Fruit fly (Drosophila melanogaster) whole organism, embryonic: ENCODE data around the gene CG14270.

Experiments
- ATbp ChIP-seq: fragments of 200-800 bp; sonication (Bioruptor generic); optimal IDR thresholded peaks from 2 replicates; lab custom pipeline; 2017; ENCODE audit warnings: missing biosample characterization, mild to moderate bottlenecking, missing genetic modification characterization, missing genetic modification reagents
- Atf6 ChIP-seq: fragments of 200-800 bp; sonication (Bioruptor generic); IDR thresholded peaks from 2 replicates; pipeline ENCODE4 v1.3.6; 2022; ENCODE audit warnings: missing biosample characterization, missing genetic modification characterization
- BtbVII ChIP-seq: fragments of 200-800 bp; sonication (Bioruptor generic); optimal IDR thresholded peaks from 3 replicates; lab custom pipeline; 2017; ENCODE audit warnings: missing biosample characterization, mild to moderate bottlenecking, missing genetic modification characterization
- CG10366 ChIP-seq: fragments of 200-800 bp; sonication (Bioruptor generic); IDR thresholded peaks from 2 replicates; pipeline ENCODE4 v1.3.6; 2022; ENCODE audit warnings: missing biosample characterization, missing genetic modification characterization
- CG10543 ChIP-seq: fragments of 200-800 bp; sonication (Bioruptor generic); optimal IDR thresholded peaks from 3 replicates; lab custom pipeline; 2017; ENCODE audit warnings: missing biosample characterization, mild to moderate bottlenecking, missing genetic modification characterization, moderate library complexity
- CG10654 ChIP-seq: fragments of 200-800 bp; sonication (Bioruptor generic); optimal IDR thresholded peaks from 2 replicates; lab custom pipeline; 2016; ENCODE audit warnings: missing biosample characterization, missing genetic modification characterization
- CG11093 ChIP-seq: fragments of 200-800 bp; sonication (Bioruptor generic); IDR thresholded peaks from 3 replicates; pipeline ENCODE4 v1.3.6; 2022; ENCODE audit warnings: missing biosample characterization, missing genetic modification characterization
- CG11398 ChIP-seq: fragments of 200-800 bp; sonication (Bioruptor generic); optimal IDR thresholded peaks from 2 replicates; lab custom pipeline; 2016; ENCODE audit warnings: missing biosample characterization, missing genetic modification characterization
- CG12942 ChIP-seq: fragments of 200-800 bp; sonication (Bioruptor generic); optimal IDR thresholded peaks from 3 replicates; lab custom pipeline; 2016; ENCODE audit warnings: missing biosample characterization, missing genetic modification characterization
- CG1529 ChIP-seq: fragments of 200-800 bp; sonication (Bioruptor generic); optimal IDR thresholded peaks from 3 replicates; lab custom pipeline; 2018; ENCODE audit warnings: missing biosample characterization, missing genetic modification characterization
- CG1603 ChIP-seq: fragments of 200-800 bp; sonication (Bioruptor generic); optimal IDR thresholded peaks from 2 replicates; lab custom pipeline; 2019; ENCODE audit warnings: missing biosample characterization, mild to moderate bottlenecking, missing genetic modification characterization, moderate library complexity
- CG16863 ChIP-seq: fragments of 200-800 bp; sonication (Bioruptor generic); optimal IDR thresholded peaks from 3 replicates; lab custom pipeline; 2016; ENCODE audit warnings: missing biosample characterization, missing genetic modification characterization
- CG17186 ChIP-seq: fragments of 200-800 bp; sonication (Bioruptor generic); optimal IDR thresholded peaks from 3 replicates; lab custom pipeline; 2017; ENCODE audit warnings: missing biosample characterization, missing genetic modification reagents, missing genetic modification characterization
- CG17385 ChIP-seq: fragments of 200-800 bp; sonication (Bioruptor generic); optimal IDR thresholded peaks from 3 replicates; lab custom pipeline; 2018; ENCODE audit warnings: missing biosample characterization, mild to moderate bottlenecking, missing genetic modification characterization
- CG2120 ChIP-seq: fragments of 200-800 bp; sonication (Bioruptor generic); optimal IDR thresholded peaks from 3 replicates; lab custom pipeline; 2016; ENCODE audit warnings: missing biosample characterization, missing genetic modification characterization
- CG2678 ChIP-seq: fragments of 200-800 bp; sonication (Bioruptor generic); optimal IDR thresholded peaks from 3 replicates; lab custom pipeline; 2019; ENCODE audit warnings: missing biosample characterization, mild to moderate bottlenecking, missing genetic modification characterization, moderate library complexity
- CG2875 ChIP-seq: fragments of 200-800 bp; sonication (Bioruptor generic); optimal IDR thresholded peaks from 2 replicates; lab custom pipeline; 2017; ENCODE audit warnings: missing biosample characterization, mild to moderate bottlenecking, missing genetic modification characterization, missing genetic modification reagents
- CG31388 ChIP-seq: fragments of 200-800 bp; sonication (Bioruptor generic); optimal IDR thresholded peaks from 2 replicates; lab custom pipeline; 2016; ENCODE audit warnings: missing biosample characterization, missing genetic modification characterization
- CG31441 ChIP-seq: fragments of 200-800 bp; sonication (Bioruptor generic); IDR thresholded peaks from 2 replicates; pipeline ENCODE4 v1.3.6; 2022; ENCODE audit warnings: missing biosample characterization, missing genetic modification characterization
- CG3995 ChIP-seq: fragments of 200-800 bp; sonication (Bioruptor generic); optimal IDR thresholded peaks from 3 replicates; lab custom pipeline; 2016; ENCODE audit warnings: missing biosample characterization, missing genetic modification characterization
- CG4820 ChIP-seq: fragments of 200-800 bp; sonication (Bioruptor generic); optimal IDR thresholded peaks from 3 replicates; lab custom pipeline; 2016; ENCODE audit warnings: missing biosample characterization, missing genetic modification characterization
- CG5180 ChIP-seq: fragments of 200-800 bp; sonication (Bioruptor generic); optimal IDR thresholded peaks from 3 replicates; lab custom pipeline; 2017; ENCODE audit warnings: missing biosample characterization, missing genetic modification characterization, mild to moderate bottlenecking, moderate library complexity, missing genetic modification reagents
- CG7357 ChIP-seq: fragments of 200-800 bp; sonication (Bioruptor generic); IDR thresholded peaks from 3 replicates; pipeline ENCODE4 v1.3.6; 2022; ENCODE audit warnings: missing biosample characterization, missing genetic modification characterization
- CG9876 ChIP-seq: fragments of 200-800 bp; sonication (Bioruptor generic); optimal IDR thresholded peaks from 2 replicates; lab custom pipeline; 2016; ENCODE audit warnings: missing biosample characterization, missing genetic modification characterization
- Dek ChIP-seq: fragments of 200-800 bp; sonication (Bioruptor generic); optimal IDR thresholded peaks from 3 replicates; lab custom pipeline; 2019; ENCODE audit warnings: missing biosample characterization, mild to moderate bottlenecking, missing genetic modification characterization, moderate library complexity
- Dref ChIP-seq: fragments of 200-800 bp; sonication (Bioruptor generic); IDR thresholded peaks from 2 replicates; pipeline ENCODE4 v1.3.6; 2022; ENCODE audit warnings: missing biosample characterization, missing genetic modification characterization
- Drgx ChIP-seq: fragments of 200-800 bp; sonication (Bioruptor generic); IDR thresholded peaks from 2 replicates; pipeline ENCODE4 v1.3.6; 2022; ENCODE audit warnings: missing biosample characterization, missing genetic modification characterization
- Hr51 ChIP-seq, 2 experiments: fragments of 200-800 bp; sonication (Bioruptor generic); optimal IDR thresholded peaks; 2 replicates in 1 of 2; 3 replicates in 1 of 2; lab custom pipeline; 2016 to 2018; ENCODE audit warnings: missing biosample characterization in 2 of 2, missing genetic modification characterization in 2 of 2, mild to moderate bottlenecking in 1 of 2, moderate library complexity in 1 of 2
- Mes4 ChIP-seq: fragments of 200-800 bp; sonication (Bioruptor generic); optimal IDR thresholded peaks from 2 replicates; lab custom pipeline; 2016; ENCODE audit warnings: missing biosample characterization, missing genetic modification characterization
- Mrtf ChIP-seq: fragments of 200-800 bp; sonication (Bioruptor generic); IDR thresholded peaks from 3 replicates; pipeline ENCODE4 v1.3.6; 2022; ENCODE audit warnings: missing biosample characterization, missing genetic modification characterization
- NfI ChIP-seq: fragments of 200-800 bp; sonication (Bioruptor generic); optimal IDR thresholded peaks from 3 replicates; lab custom pipeline; 2018; ENCODE audit warnings: missing biosample characterization, mild to moderate bottlenecking, missing genetic modification characterization, moderate library complexity
- Oaz ChIP-seq: fragments of 200-800 bp; sonication (Bioruptor generic); IDR thresholded peaks from 2 replicates; pipeline ENCODE4 v1.3.6; 2022; ENCODE audit warnings: missing biosample characterization, missing genetic modification characterization
- Oli ChIP-seq: fragments of 200-800 bp; sonication (Bioruptor generic); optimal IDR thresholded peaks from 2 replicates; lab custom pipeline; 2018; ENCODE audit warnings: missing biosample characterization, mild to moderate bottlenecking, missing genetic modification characterization, moderate library complexity
- Six4 ChIP-seq: fragments of 200-800 bp; sonication (Bioruptor generic); optimal IDR thresholded peaks from 2 replicates; lab custom pipeline; 2016; ENCODE audit warnings: missing biosample characterization, missing genetic modification characterization
- Usf ChIP-seq: fragments of 200-800 bp; sonication (Bioruptor generic); optimal IDR thresholded peaks from 2 replicates; lab custom pipeline; 2017; ENCODE audit warnings: missing genotype, missing biosample characterization, missing genetic modification characterization
- corto ChIP-seq: fragments of 200-800 bp; sonication (Bioruptor generic); optimal IDR thresholded peaks from 2 replicates; lab custom pipeline; 2016; ENCODE audit warnings: missing biosample characterization, mild to moderate bottlenecking, missing genetic modification characterization, moderate library complexity
- cwo ChIP-seq: fragments of 200-800 bp; sonication (Bioruptor generic); optimal IDR thresholded peaks from 3 replicates; lab custom pipeline; 2017; ENCODE audit warnings: missing biosample characterization, missing genetic modification characterization, mild to moderate bottlenecking, moderate library complexity, missing genetic modification reagents
- ems ChIP-seq: fragments of 200-800 bp; sonication (Bioruptor generic); optimal IDR thresholded peaks from 3 replicates; lab custom pipeline; 2016; ENCODE audit warnings: missing biosample characterization, missing genetic modification characterization
- exex ChIP-seq: fragments of 200-800 bp; sonication (Bioruptor generic); optimal IDR thresholded peaks from 4 replicates; lab custom pipeline; 2018; ENCODE audit warnings: missing biosample characterization, mild to moderate bottlenecking, missing genetic modification characterization, moderate library complexity
- gsb ChIP-seq: fragments of 200-800 bp; sonication (Bioruptor generic); IDR thresholded peaks from 2 replicates; pipeline ENCODE4 v1.3.6; 2022; ENCODE audit warnings: missing biosample characterization, missing genetic modification characterization
- hth ChIP-seq: fragments of >200 bp; optimal IDR thresholded peaks from 2 replicates; lab custom pipeline; 2017; ENCODE audit warnings: inconsistent platforms
- ind ChIP-seq: fragments of 200-800 bp; sonication (Bioruptor generic); optimal IDR thresholded peaks from 3 replicates; lab custom pipeline; 2016; ENCODE audit warnings: missing biosample characterization, missing genetic modification characterization
- inv ChIP-seq: fragments of 200-800 bp; sonication (Bioruptor generic); IDR thresholded peaks from 2 replicates; pipeline ENCODE4 v1.3.6; 2022; ENCODE audit warnings: missing biosample characterization, missing genetic modification characterization; ENCODE audit not compliant: partially characterized antibody
- jumu ChIP-seq: fragments of 200-800 bp; sonication (Bioruptor generic); optimal IDR thresholded peaks from 3 replicates; lab custom pipeline; 2016; ENCODE audit warnings: missing biosample characterization, missing genetic modification characterization
- kni ChIP-seq: fragments of 200-800 bp; sonication (Bioruptor generic); optimal IDR thresholded peaks from 3 replicates; lab custom pipeline; 2017; ENCODE audit warnings: mild to moderate bottlenecking, missing biosample characterization, missing genetic modification reagents, missing genetic modification characterization
- nom ChIP-seq: fragments of 200-800 bp; sonication (Bioruptor generic); optimal IDR thresholded peaks from 2 replicates; lab custom pipeline; 2017; ENCODE audit warnings: missing biosample characterization, missing genetic modification characterization, mild to moderate bottlenecking, moderate library complexity, missing genetic modification reagents
- sisA ChIP-seq: fragments of 200-800 bp; sonication (Bioruptor generic); IDR thresholded peaks from 2 replicates; pipeline ENCODE4 v1.3.6; 2022; ENCODE audit warnings: missing biosample characterization, missing genetic modification characterization
- ssp ChIP-seq: fragments of 200-800 bp; sonication (Bioruptor generic); IDR thresholded peaks from 2 replicates; pipeline ENCODE4 v1.3.6; 2022; ENCODE audit warnings: missing biosample characterization, missing genetic modification characterization
- unpg ChIP-seq: fragments of 200-800 bp; sonication (Bioruptor generic); optimal IDR thresholded peaks from 3 replicates; lab custom pipeline; 2018; ENCODE audit warnings: missing biosample characterization, mild to moderate bottlenecking, missing genetic modification characterization, moderate library complexity
- vvl ChIP-seq: fragments of 200-800 bp; sonication (Bioruptor generic); IDR thresholded peaks from 2 replicates; pipeline ENCODE4 v1.3.6; 2022; ENCODE audit warnings: missing biosample characterization, missing genetic modification characterization
- wor ChIP-seq: fragments of 200-800 bp; sonication (Bioruptor generic); IDR thresholded peaks from 2 replicates; pipeline ENCODE4 v1.3.6; 2022; ENCODE audit warnings: missing biosample characterization, missing genetic modification characterization

CG14270 gene

dm6 chrX:3455431-3456001 lies 29.7 kb downstream of the CG14270 start:
- no peak for TF ChIP-seq CG1529 (GFP tag; lab: Kevin White, UChicago)
- peak; percentile 40; the same call in 1 of the 2 replicates for TF ChIP-seq wor
- TF ChIP-seq Oaz (GFP tag; lab: Robert Waterston, UW), result no peak
- peak; percentile 33 for TF ChIP-seq CG5180 (GFP tag; lab: Kevin White, UChicago)
- no peak for TF ChIP-seq CG2120
- no peak for TF ChIP-seq CG17186 (GFP tag; lab: Kevin White, UChicago)
- TF ChIP-seq CG4820, result peak; percentile 1
- 0 out of 2 replicates have a peak, but pooled peaks have one; percentile 15 for TF ChIP-seq vvl
- peak; percentile 42 for TF ChIP-seq cwo (GFP tag; lab: Kevin White, UChicago)
- no peak for TF ChIP-seq gsb (GFP tag; lab: Robert Waterston, UW)
- peak; percentile 28 for TF ChIP-seq CG2875 (GFP tag; lab: Kevin White, UChicago)
- peak; percentile 33 for TF ChIP-seq CG1603
- TF ChIP-seq Hr51 (GFP tag; optimal IDR thresholded peaks at IDR 0.05; lab: Kevin White, UChicago), result peak in 1 of 2 experiments; percentile 68
- no peak for TF ChIP-seq Drgx (GFP tag; lab: Robert Waterston, UW)
- no peak for TF ChIP-seq Usf (GFP tag; lab: Kevin White, UChicago)
- TF ChIP-seq CG9876 (GFP tag; lab: Kevin White, UChicago), result no peak
- TF ChIP-seq NfI (GFP tag; lab: Kevin White, UChicago), result peak; percentile 7
- TF ChIP-seq jumu (GFP tag; lab: Kevin White, UChicago), result no peak
- TF ChIP-seq kni (GFP tag; lab: Kevin White, UChicago), result no peak
- peak; percentile 64 for TF ChIP-seq Oli (tag; lab: Kevin White, UChicago)
- TF ChIP-seq CG2678 (tag; lab: Kevin White, UChicago), result peak; percentile 74
- no peak for TF ChIP-seq CG16863 (GFP tag; lab: Kevin White, UChicago)
- no peak for TF ChIP-seq nom (GFP tag; lab: Kevin White, UChicago)
- TF ChIP-seq CG17385 (GFP tag; lab: Kevin White, UChicago), result peak; percentile 27
- no peak for TF ChIP-seq corto (GFP tag; lab: Kevin White, UChicago)
- TF ChIP-seq Dek (tag; lab: Kevin White, UChicago), result no peak
- TF ChIP-seq CG10654 (GFP tag; lab: Kevin White, UChicago), result no peak
- peak; percentile 44; the same call in 1 of the 2 replicates for TF ChIP-seq Atf6
- TF ChIP-seq ssp (GFP tag; lab: Robert Waterston, UW), result no peak
- TF ChIP-seq unpg (GFP tag; lab: Kevin White, UChicago), result peak; percentile 57
- TF ChIP-seq Dref, result no peak
- peak; percentile 32 for TF ChIP-seq Six4 (GFP tag; lab: Kevin White, UChicago)
- TF ChIP-seq CG7357 (GFP tag; lab: Robert Waterston, UW), result no peak
- TF ChIP-seq CG3995 (GFP tag; lab: Kevin White, UChicago), result no peak
- peak; percentile 68 for TF ChIP-seq CG31441
- TF ChIP-seq Mrtf (GFP tag; lab: Robert Waterston, UW), result 0 out of 3 replicates have a peak, but pooled peaks have one; percentile 25
- TF ChIP-seq CG10366 (GFP tag; lab: Robert Waterston, UW), result peak; percentile 14; the same call in 1 of the 2 replicates
- no peak for TF ChIP-seq ems (GFP tag; lab: Kevin White, UChicago)
- peak; percentile 18 for TF ChIP-seq CG10543
- TF ChIP-seq BtbVII, result peak; percentile 16
- peak; percentile 48 for TF ChIP-seq ATbp (GFP tag; lab: Kevin White, UChicago)
- no peak for TF ChIP-seq CG31388 (GFP tag; lab: Kevin White, UChicago)
- no peak for TF ChIP-seq Mes4 (GFP tag; lab: Kevin White, UChicago)
- peak; percentile 22 for TF ChIP-seq ind
- TF ChIP-seq CG11398, result no peak
- TF ChIP-seq CG12942, result peak; percentile 5
- TF ChIP-seq CG11093 (GFP tag; lab: Robert Waterston, UW), result no peak
- no peak for TF ChIP-seq sisA (GFP tag; lab: Robert Waterston, UW)
- TF ChIP-seq hth (lab: Kevin White, UChicago), result no peak
- TF ChIP-seq exex (tag; lab: Kevin White, UChicago), result no peak
- TF ChIP-seq inv (GFP tag; lab: Robert Waterston, UW), result no peak
